Worm (Caenorhabditis elegans): ENCODE measurements around the gene nhr-138.
"Not testable (repeated sequence)": the region's sequence is repeated elsewhere in the genome, so short reads cannot be mapped to it uniquely, and the experiment has no call there.

nhr-138 gene

DNA sequence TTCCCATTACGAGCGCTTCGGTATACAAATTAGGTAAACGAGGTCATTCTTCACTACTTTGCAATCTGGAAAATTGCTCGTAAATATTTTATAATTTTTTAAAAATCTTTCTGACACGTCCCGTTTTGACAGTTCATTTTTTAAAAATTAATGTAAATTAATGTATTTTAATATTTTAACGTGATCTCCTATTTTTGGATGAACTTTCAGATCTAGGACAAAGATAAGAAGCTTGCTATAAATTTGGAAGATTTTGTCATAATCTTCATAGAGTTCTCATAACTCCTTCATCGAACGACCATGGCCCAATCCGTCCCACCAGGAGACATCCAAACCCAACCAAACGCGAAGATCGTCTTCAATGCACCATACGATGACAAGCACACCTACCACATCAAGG lies 36.3 kb upstream of the nhr-138 start, which contains the start of gene msp-76:
Gene msp-76, plus strand, starts transcription at position 301 of the 400 bp plus-strand sequence.
- TF ChIP-seq tbx-2 (tag; optimal IDR thresholded peaks at IDR 0.05); unc-55 (GFP tag; optimal IDR thresholded peaks at IDR 0.05); pat-9 (tag; optimal IDR thresholded peaks at IDR 0.05): not testable (repeated sequence)

DNA sequence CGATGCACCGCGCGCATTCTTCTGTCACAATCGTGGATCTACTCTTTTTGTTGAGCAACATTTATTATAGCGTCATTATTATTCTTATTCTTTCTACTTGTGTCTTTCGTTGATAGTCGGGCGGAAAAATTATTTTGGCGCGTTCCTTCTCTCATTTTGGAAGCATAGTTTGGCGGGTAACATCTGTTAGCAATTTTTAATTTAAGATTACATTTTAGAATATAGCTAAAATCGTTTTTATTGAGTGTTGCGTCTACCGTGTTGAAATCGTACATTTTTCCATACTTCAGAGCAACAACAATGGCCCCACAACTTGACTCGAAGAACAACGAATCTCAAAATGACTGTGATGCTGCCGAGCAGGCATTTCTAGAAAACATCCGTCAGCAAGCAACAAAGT lies 34.4 kb upstream of the nhr-138 start, which contains the start of gene sdz-36:
Gene sdz-36, plus strand, starts transcription at position 301 of the 400 bp plus-strand sequence.
- no peak for TF ChIP-seq nhr-11 (tag; optimal IDR thresholded peaks at IDR 0.05)
- no peak for TF ChIP-seq pros-1 (tag; optimal IDR thresholded peaks at IDR 0.05)
- no peak for TF ChIP-seq ceh-2 (tag; optimal IDR thresholded peaks at IDR 0.05)
- no peak for TF ChIP-seq C38D4.7 (GFP tag; optimal IDR thresholded peaks at IDR 0.05)
- TF ChIP-seq odd-2 (tag; optimal IDR thresholded peaks at IDR 0.05) = no peak
- no peak for TF ChIP-seq hlh-6 (tag; optimal IDR thresholded peaks at IDR 0.05)
- no peak for TF ChIP-seq ceh-6 (GFP tag; optimal IDR thresholded peaks at IDR 0.05)
- no peak for TF ChIP-seq unc-86 (tag; optimal IDR thresholded peaks at IDR 0.05)
- TF ChIP-seq sdc-2 (tag; optimal IDR thresholded peaks at IDR 0.05) = no peak
- no peak for TF ChIP-seq ttx-3 (tag; optimal IDR thresholded peaks at IDR 0.05)
- no peak for TF ChIP-seq ztf-16 (tag; optimal IDR thresholded peaks at IDR 0.05)
- TF ChIP-seq nhr-232 (tag; optimal IDR thresholded peaks at IDR 0.05) = no peak

DNA sequence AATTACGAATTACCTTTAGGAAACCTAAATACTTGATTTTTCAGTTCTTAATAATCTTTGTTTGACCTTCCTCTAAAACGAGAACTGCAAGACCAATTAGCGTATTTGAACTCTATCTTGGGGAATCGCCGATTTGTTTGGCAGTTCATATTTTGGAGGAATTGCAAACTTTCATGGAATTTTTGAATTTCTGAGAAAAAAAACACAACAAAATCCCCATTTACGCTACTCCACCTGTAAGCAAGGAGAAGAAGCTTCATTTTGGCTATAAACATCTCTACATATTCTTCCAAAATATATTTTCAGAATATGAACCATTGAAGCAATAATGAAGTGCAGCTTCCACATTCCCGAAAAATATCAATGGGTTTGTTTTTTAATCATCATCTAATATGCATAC lies 32.2 kb upstream of the nhr-138 start, which contains the start of gene twk-9:
Gene twk-9, plus strand, starts transcription at position 301 of the 400 bp plus-strand sequence.
- TF ChIP-seq zip-5 (tag; optimal IDR thresholded peaks at IDR 0.05) (no peak), ceh-48 (tag; optimal IDR thresholded peaks at IDR 0.05) (no peak), hlh-6 (tag; optimal IDR thresholded peaks at IDR 0.05) (no peak), fkh-10 (GFP tag; optimal IDR thresholded peaks at IDR 0.05) (no peak), nfya-1 (tag; optimal IDR thresholded peaks at IDR 0.05) (no peak)

DNA sequence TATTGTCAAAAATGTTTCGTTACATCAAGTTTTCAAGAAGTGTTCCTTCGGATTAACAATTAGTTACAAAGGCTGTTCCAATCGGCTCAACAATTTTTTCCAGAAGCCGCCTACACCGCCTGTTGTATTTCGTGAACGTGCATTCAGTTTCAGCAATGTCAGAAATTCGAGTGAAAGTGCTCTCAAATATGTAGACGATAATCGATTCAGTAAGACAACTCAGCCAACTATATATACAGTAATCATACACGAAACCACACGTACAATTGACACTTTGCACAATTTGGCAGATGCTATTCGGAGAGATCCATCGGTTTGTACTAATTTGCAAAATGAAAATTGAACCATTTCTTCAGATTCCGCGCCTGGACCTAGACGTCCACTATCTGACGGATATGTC lies 28.5 kb upstream of the nhr-138 start:
- TF ChIP-seq nfya-1 (tag; optimal IDR thresholded peaks at IDR 0.05) (no peak), tbx-2 (tag; optimal IDR thresholded peaks at IDR 0.05) (no peak), ceh-2 (tag; optimal IDR thresholded peaks at IDR 0.05) (no peak), eyg-1 (tag; optimal IDR thresholded peaks at IDR 0.05) (no peak), Y22D7AL.16 (tag; optimal IDR thresholded peaks at IDR 0.05) (no peak), unc-42 (tag; optimal IDR thresholded peaks at IDR 0.05) (no peak), hlh-30 (tag; optimal IDR thresholded peaks at IDR 0.05; ENCODE audit: insufficient read depth) (no peak), npax-4 (tag; optimal IDR thresholded peaks at IDR 0.05) (no peak)

DNA sequence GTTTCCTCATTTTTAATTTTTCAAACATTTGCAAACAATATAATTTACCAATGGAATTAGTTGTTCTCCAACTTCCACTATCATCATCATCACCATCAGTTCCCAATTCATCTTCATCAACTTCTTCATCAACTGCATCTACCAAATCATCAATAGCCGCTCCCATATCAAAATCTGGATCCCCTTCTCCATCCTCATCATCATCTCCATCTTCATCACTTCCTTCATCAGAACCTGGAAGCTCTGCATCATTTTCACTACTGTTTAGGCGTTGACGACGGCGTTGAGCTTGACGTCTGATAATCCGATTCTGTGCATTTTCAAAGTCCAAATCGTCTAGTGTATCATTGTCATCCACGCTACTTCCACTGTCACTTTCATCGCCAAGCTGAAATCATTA lies 27.2 kb upstream of the nhr-138 start:
- TF ChIP-seq C08G9.2 (tag; optimal IDR thresholded peaks at IDR 0.05) (no peak), unc-55 (GFP tag; optimal IDR thresholded peaks at IDR 0.05) (no peak), fax-1 (tag; optimal IDR thresholded peaks at IDR 0.05) (no peak)

DNA sequence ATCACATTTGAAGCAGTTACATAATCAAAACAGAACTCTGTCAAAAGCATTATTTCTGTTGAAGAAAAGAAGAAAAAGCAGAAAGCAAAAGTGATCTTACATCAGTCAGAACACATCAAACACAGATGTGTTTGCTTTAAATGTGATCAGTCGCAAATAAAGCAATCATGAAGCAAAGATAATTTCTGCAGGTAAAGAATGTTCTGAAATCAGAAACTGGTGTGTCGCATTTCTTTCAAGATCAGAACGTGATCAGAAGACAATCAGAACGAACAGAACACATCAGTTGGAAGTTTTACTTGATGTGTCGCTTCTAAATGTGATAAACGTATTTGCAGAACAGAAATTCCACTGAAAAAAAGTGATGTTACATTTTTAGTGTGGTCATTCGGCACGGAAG lies 26.0 kb upstream of the nhr-138 start:
- TF ChIP-seq ceh-24 (tag; optimal IDR thresholded peaks at IDR 0.05) (no peak), nfya-1 (tag; optimal IDR thresholded peaks at IDR 0.05) (no peak), ets-4 (tag; optimal IDR thresholded peaks at IDR 0.05) (no peak), fkh-10 (GFP tag; optimal IDR thresholded peaks at IDR 0.05) (no peak), npax-4 (tag; optimal IDR thresholded peaks at IDR 0.05) (no peak), rnt-1 (tag; optimal IDR thresholded peaks at IDR 0.05) (no peak), C08G9.2 (tag; optimal IDR thresholded peaks at IDR 0.05) (no peak), elt-2 (tag; optimal IDR thresholded peaks at IDR 0.05) (no peak), dve-1 (tag; optimal IDR thresholded peaks at IDR 0.05) (no peak), madf-2 (tag; optimal IDR thresholded peaks at IDR 0.05) (no peak), Y22D7AL.16 (tag; optimal IDR thresholded peaks at IDR 0.05) (no peak), ceh-19 (GFP tag; optimal IDR thresholded peaks at IDR 0.05) (no peak), ceh-18 (tag; optimal IDR thresholded peaks at IDR 0.05) (no peak), ceh-48 (tag; optimal IDR thresholded peaks at IDR 0.05) (no peak)

Measured in whole organism, late embryonic.